Fruit fly (Drosophila melanogaster): Measurements from ENCODE around the gene Sac1.
A peak's percentile ranks its signal among the peaks of the same experiment; 100 is the strongest.

Sac1 gene

DNA sequence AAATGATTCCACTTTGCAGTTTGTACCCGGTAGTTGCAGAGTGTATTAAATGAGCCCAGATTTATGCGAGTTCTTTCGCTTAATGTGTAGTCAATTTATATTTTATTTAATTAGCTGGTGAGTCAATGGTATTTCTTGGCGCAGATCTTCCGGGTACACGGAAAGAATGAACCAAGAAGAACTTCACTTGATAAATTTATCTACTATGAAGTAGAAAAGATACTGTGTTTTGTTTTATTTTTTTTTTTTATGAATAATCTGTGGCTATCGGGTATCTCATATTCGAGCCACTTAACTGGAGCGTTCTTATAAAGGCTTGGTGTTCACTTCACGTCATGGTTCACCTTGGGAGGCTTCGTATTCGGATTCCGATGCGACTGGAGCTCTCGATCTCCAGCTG lies 17.4 kb downstream of the Sac1 start:
- TF ChIP-seq inv (GFP tag; IDR thresholded peaks at IDR 0.05; ENCODE audit: partially characterized antibody) (no peak), sd (tag; optimal IDR thresholded peaks at IDR 0.05) (peak; percentile 9), sens (GFP tag) (peak; percentile 50)

- TF ChIP-seq Dip2 (GFP tag; IDR thresholded peaks at IDR 0.05) (no peak), CG11398 (GFP tag; optimal IDR thresholded peaks at IDR 0.05) (no peak), CG7271 (tag; optimal IDR thresholded peaks at IDR 0.05) (no peak), CG7987 (GFP tag; optimal IDR thresholded peaks at IDR 0.05) (no peak), CG1603 (tag; optimal IDR thresholded peaks at IDR 0.05) (no peak), CG10321 (GFP tag; IDR thresholded peaks at IDR 0.05) (no peak), CG6254 (GFP tag; optimal IDR thresholded peaks at IDR 0.05) (no peak), CG7357 (GFP tag; IDR thresholded peaks at IDR 0.05) (no peak), Pdp1 (GFP tag; optimal IDR thresholded peaks at IDR 0.05) (no peak), pum (GFP tag; optimal IDR thresholded peaks at IDR 0.05) (no peak), sd (tag; optimal IDR thresholded peaks at IDR 0.05) (peak; percentile 10), CG15269 (tag; optimal IDR thresholded peaks at IDR 0.05) (no peak), CG12769 (tag; optimal IDR thresholded peaks at IDR 0.05) (peak; percentile 65), abd-A (tag; optimal IDR thresholded peaks at IDR 0.05) (no peak), trem (tag; optimal IDR thresholded peaks at IDR 0.05) (no peak), CG7928 (GFP tag; optimal IDR thresholded peaks at IDR 0.05) (no peak), Rx (GFP tag; IDR thresholded peaks at IDR 0.05) (no peak), CG2129 (GFP tag; IDR thresholded peaks at IDR 0.05; ENCODE audit: partially characterized antibody) (no peak), CG4617 (GFP tag; optimal IDR thresholded peaks at IDR 0.05; ENCODE audit: borderline replicate concordance) (no peak), E2f1 (GFP tag; IDR thresholded peaks at IDR 0.05) (no peak), ab (GFP tag; optimal IDR thresholded peaks at IDR 0.05) (no peak), dan (GFP tag; IDR thresholded peaks at IDR 0.05) (no peak), CrebB (tag; optimal IDR thresholded peaks at IDR 0.05) (no peak), CG12155 (GFP tag; optimal IDR thresholded peaks at IDR 0.05) (no peak), CG17912 (GFP tag; optimal IDR thresholded peaks at IDR 0.05) (no peak), CG2889 (GFP tag; IDR thresholded peaks at IDR 0.05) (no peak), CG3281 (GFP tag; optimal IDR thresholded peaks at IDR 0.05) (no peak), sqz (GFP tag; optimal IDR thresholded peaks at IDR 0.05) (no peak), crol (GFP tag; IDR thresholded peaks at IDR 0.05) (no peak), Mrtf (GFP tag; IDR thresholded peaks at IDR 0.05) (no peak), Myb (GFP tag; optimal IDR thresholded peaks at IDR 0.05) (no peak), Scr (GFP tag; IDR thresholded peaks at IDR 0.05; ENCODE audit: partially characterized antibody) (no peak), tup (GFP tag; optimal IDR thresholded peaks at IDR 0.05) (no peak), HHEX (GFP tag; optimal IDR thresholded peaks at IDR 0.05) (no peak), Chrac-16 (GFP tag; optimal IDR thresholded peaks at IDR 0.05) (no peak), Xrp1 (GFP tag; IDR thresholded peaks at IDR 0.05) (no peak), CG10979 (tag; optimal IDR thresholded peaks at IDR 0.05) (no peak), Aef1 (GFP tag; IDR thresholded peaks at IDR 0.05) (no peak), Doc3 (GFP tag; IDR thresholded peaks at IDR 0.05; ENCODE audit: partially characterized antibody) (no peak), gt (GFP tag; IDR thresholded peaks at IDR 0.05) (no peak), CG17359 (tag; optimal IDR thresholded peaks at IDR 0.05) (no peak), CG4707 (GFP tag; optimal IDR thresholded peaks at IDR 0.05) (no peak), CG12659 (GFP tag; optimal IDR thresholded peaks at IDR 0.05) (no peak), CG9817 (tag; optimal IDR thresholded peaks at IDR 0.05) (no peak), vfl (GFP tag; optimal IDR thresholded peaks at IDR 0.05) (no peak), CG3407 (GFP tag; optimal IDR thresholded peaks at IDR 0.05) (no peak), lbe (GFP tag; optimal IDR thresholded peaks at IDR 0.05) (no peak)
These were observed 17.9 kb downstream of the Sac1 start for dm6 chr3L:1265423-1266002.

Data from whole organism, embryonic.